Worm (Caenorhabditis elegans) whole organism, L4 larva: ENCODE measurements around the gene pqn-36.

ENCODE experiments used
- F37D6.2 ChIP-seq: sonication (generic microtip); optimal IDR thresholded peaks from 2 replicates; lab custom pipeline; 2016; ENCODE audit warnings: mild to moderate bottlenecking, missing genetic modification characterization, missing compliant biosample characterization
- Y48G9A.11 ChIP-seq: fragments of 200-800 bp; sonication (Bioruptor generic); IDR thresholded peaks from 2 replicates; pipeline ENCODE4 v1.3.6; 2022; ENCODE audit warnings: missing genetic modification reagents, missing genetic modification characterization, missing compliant biosample characterization
- ZK337.2 ChIP-seq: fragments of 200-800 bp; sonication (Bioruptor generic); IDR thresholded peaks from 2 replicates; pipeline ENCODE4 v1.3.6; 2022; ENCODE audit warnings: missing genetic modification reagents, missing genetic modification characterization, missing compliant biosample characterization
- aly-2 ChIP-seq: sonication (generic microtip); optimal IDR thresholded peaks from 2 replicates; lab custom pipeline; 2018; ENCODE audit warnings: missing biosample characterization, missing genetic modification characterization
- ama-1 ChIP-seq: fragments of 150-350 bp; optimal IDR thresholded peaks from 2 replicates; lab custom pipeline; 2014; ENCODE audit warnings: inconsistent platforms, mixed read lengths
- ceh-20 ChIP-seq: fragments of 200-800 bp; sonication (Bioruptor generic); IDR thresholded peaks from 2 replicates; pipeline ENCODE4 v1.3.6; 2022; ENCODE audit warnings: missing genetic modification reagents, missing genetic modification characterization, missing compliant biosample characterization
- ceh-28 ChIP-seq: fragments of 150-350 bp; optimal IDR thresholded peaks from 2 replicates; lab custom pipeline; 2014; ENCODE audit warnings: missing biosample characterization, missing genetic modification reagents, missing genetic modification characterization
- ceh-44 ChIP-seq: fragments of 200-800 bp; sonication (Bioruptor generic); IDR thresholded peaks from 2 replicates; pipeline ENCODE4 v1.3.6; 2022; ENCODE audit warnings: missing genetic modification reagents, missing genetic modification characterization, missing compliant biosample characterization
- ceh-62 ChIP-seq: sonication (generic microtip); optimal IDR thresholded peaks from 2 replicates; lab custom pipeline; 2017; ENCODE audit warnings: missing biosample characterization, missing genetic modification characterization
- daf-12 ChIP-seq: fragments of 150-350 bp; optimal IDR thresholded peaks from 2 replicates; lab custom pipeline; 2014; ENCODE audit warnings: missing biosample characterization, missing genetic modification reagents, missing genetic modification characterization
- daf-8 ChIP-seq: fragments of 200-800 bp; sonication (Bioruptor generic); IDR thresholded peaks from 2 replicates; pipeline ENCODE4 v1.3.6; 2022; ENCODE audit warnings: missing genetic modification characterization, missing compliant biosample characterization
- dmd-6 ChIP-seq: fragments of 200-800 bp; sonication (Bioruptor generic); IDR thresholded peaks from 2 replicates; pipeline ENCODE4 v1.3.6; 2022; ENCODE audit warnings: missing genetic modification reagents, missing genetic modification characterization, missing compliant biosample characterization
- dpl-1 ChIP-seq: fragments of 150-350 bp; optimal IDR thresholded peaks from 2 replicates; lab custom pipeline; 2014; ENCODE audit warnings: missing biosample characterization, missing genetic modification reagents, missing genetic modification characterization
- duxl-1 ChIP-seq: sonication (generic microtip); optimal IDR thresholded peaks from 2 replicates; lab custom pipeline; 2016; ENCODE audit warnings: mild to moderate bottlenecking, missing genetic modification characterization, moderate library complexity, missing compliant biosample characterization; ENCODE audit not compliant: poor library complexity
- egl-43 ChIP-seq: fragments of 200-800 bp; sonication (Bioruptor generic); IDR thresholded peaks from 2 replicates; pipeline ENCODE4 v1.3.6; 2022; ENCODE audit warnings: missing genetic modification reagents, missing genetic modification characterization, missing compliant biosample characterization
- fkh-10 ChIP-seq: fragments of 150-350 bp; optimal IDR thresholded peaks from 2 replicates; lab custom pipeline; 2014; ENCODE audit warnings: missing biosample characterization, missing genetic modification reagents, missing genetic modification characterization
- fos-1 ChIP-seq: fragments of 150-350 bp; optimal IDR thresholded peaks from 2 replicates; lab custom pipeline; 2014; ENCODE audit warnings: missing biosample characterization, missing genetic modification characterization
- hlh-30 ChIP-seq: sonication (generic microtip); optimal IDR thresholded peaks from 2 replicates; lab custom pipeline; 2017; ENCODE audit warnings: antibody characterized with exemption, mild to moderate bottlenecking, missing genetic modification characterization, missing compliant biosample characterization; ENCODE audit not compliant: insufficient read depth
- jun-1 ChIP-seq: fragments of 150-350 bp; optimal IDR thresholded peaks from 2 replicates; lab custom pipeline; 2014; ENCODE audit warnings: missing biosample characterization, missing genetic modification reagents, missing genetic modification characterization
- lin-15B ChIP-seq: fragments of 150-350 bp; sonication (generic microtip); optimal IDR thresholded peaks from 3 replicates; lab custom pipeline; 2014; ENCODE audit warnings: missing biosample characterization, missing genetic modification characterization
- lin-29 ChIP-seq: fragments of 200-800 bp; sonication (Bioruptor generic); IDR thresholded peaks from 2 replicates; pipeline ENCODE4 v1.3.6; 2022; ENCODE audit warnings: missing genetic modification reagents, missing genetic modification characterization, missing compliant biosample characterization
- lin-39 ChIP-seq: fragments of 150-350 bp; optimal IDR thresholded peaks from 2 replicates; lab custom pipeline; 2014; ENCODE audit warnings: missing biosample characterization, missing genetic modification reagents, missing genetic modification characterization
- mdl-1 ChIP-seq, 2 experiments: fragments of 150-350 bp in 1 of 2; sonication (generic microtip) in 1 of 2; optimal IDR thresholded peaks; 2 replicates each; lab custom pipeline; 2014 to 2017; ENCODE audit warnings: missing biosample characterization in 2 of 2, missing genetic modification characterization in 2 of 2
- mdt-29 ChIP-seq: fragments of 200-800 bp; sonication (Bioruptor generic); IDR thresholded peaks from 2 replicates; pipeline ENCODE4 v1.3.6; 2022; ENCODE audit warnings: missing genetic modification reagents, missing genetic modification characterization, missing compliant biosample characterization
- mep-1 ChIP-seq: fragments of 150-350 bp; sonication (generic microtip); optimal IDR thresholded peaks from 3 replicates; lab custom pipeline; 2014; ENCODE audit warnings: missing biosample characterization, missing genetic modification characterization
- mxl-2 ChIP-seq: fragments of 200-800 bp; sonication (Bioruptor generic); conservative IDR thresholded peaks from 2 replicates; pipeline ENCODE4 v1.3.6; 2022; ENCODE audit warnings: missing genetic modification reagents, missing genetic modification characterization, missing compliant biosample characterization
- mxl-3 ChIP-seq: fragments of 200-800 bp; sonication (Bioruptor generic); optimal IDR thresholded peaks from 2 replicates; lab custom pipeline; 2018; ENCODE audit warnings: mild to moderate bottlenecking, missing genetic modification characterization, missing compliant biosample characterization
- nhr-10 ChIP-seq: fragments of 150-350 bp; optimal IDR thresholded peaks from 2 replicates; lab custom pipeline; 2014; ENCODE audit warnings: missing biosample characterization, missing genetic modification characterization
- nhr-102 ChIP-seq: sonication (generic microtip); optimal IDR thresholded peaks from 2 replicates; lab custom pipeline; 2016; ENCODE audit warnings: mild to moderate bottlenecking, missing genetic modification characterization, moderate library complexity, missing compliant biosample characterization
- nhr-237 ChIP-seq: sonication (generic microtip); optimal IDR thresholded peaks from 2 replicates; lab custom pipeline; 2017; ENCODE audit warnings: missing biosample characterization, missing genetic modification characterization
- nhr-77 ChIP-seq: fragments of 150-350 bp; optimal IDR thresholded peaks from 2 replicates; lab custom pipeline; 2014; ENCODE audit warnings: missing biosample characterization, missing genetic modification characterization
- pha-4 ChIP-seq, 2 experiments: fragments of 150-350 bp in 1 of 2; fragments of 200-800 bp in 1 of 2; sonication (Bioruptor generic) in 1 of 2; IDR thresholded peaks in 1 of 2; optimal IDR thresholded peaks in 1 of 2; 2 replicates each; pipeline versions ENCODE4 v1.3.6 to Lab custom; 2014 to 2022; ENCODE audit warnings: missing genetic modification characterization in 2 of 2, missing genetic modification reagents in 2 of 2, missing biosample characterization in 1 of 2, missing compliant biosample characterization in 1 of 2
- php-3 ChIP-seq: fragments of 200-800 bp; sonication (Bioruptor generic); IDR thresholded peaks from 2 replicates; pipeline ENCODE4 v1.3.6; 2022; ENCODE audit warnings: missing genetic modification reagents, missing genetic modification characterization, missing compliant biosample characterization
- pqm-1 ChIP-seq: sonication (generic microtip); optimal IDR thresholded peaks from 2 replicates; lab custom pipeline; 2017; ENCODE audit warnings: missing biosample characterization, missing genetic modification characterization
- saeg-2 ChIP-seq: fragments of 200-800 bp; sonication (Bioruptor generic); IDR thresholded peaks from 2 replicates; pipeline ENCODE4 v1.3.6; 2022; ENCODE audit warnings: missing genetic modification reagents, missing genetic modification characterization, missing compliant biosample characterization
- snpc-1.2 ChIP-seq: fragments of 200-800 bp; sonication (Bioruptor generic); IDR thresholded peaks from 2 replicates; pipeline ENCODE4 v1.3.6; 2022; ENCODE audit warnings: missing genetic modification reagents, missing genetic modification characterization, missing compliant biosample characterization
- snpc-4 ChIP-seq: fragments of 150-350 bp; optimal IDR thresholded peaks from 2 replicates; lab custom pipeline; 2014; ENCODE audit warnings: missing biosample characterization, missing genetic modification characterization
- spr-3 ChIP-seq: fragments of 200-800 bp; sonication (Bioruptor generic); optimal IDR thresholded peaks from 2 replicates; lab custom pipeline; 2018; ENCODE audit warnings: mild to moderate bottlenecking, missing genetic modification characterization, missing compliant biosample characterization
- tag-97 ChIP-seq: fragments of 200-800 bp; sonication (Bioruptor generic); IDR thresholded peaks from 2 replicates; pipeline ENCODE4 v1.3.6; 2022; ENCODE audit warnings: missing genetic modification characterization, missing compliant biosample characterization
- tra-1 ChIP-seq: fragments of 200-800 bp; sonication (Bioruptor generic); IDR thresholded peaks from 2 replicates; pipeline ENCODE4 v1.3.6; 2022; ENCODE audit warnings: missing genetic modification reagents, missing genetic modification characterization, missing compliant biosample characterization
- unc-62 ChIP-seq, 3 experiments: fragments of 150-350 bp in 1 of 3; sonication (generic microtip); optimal IDR thresholded peaks in 2 of 3; peaks in 1 of 3; 1 replicate in 1 of 3; 2 replicates in 2 of 3; lab custom pipeline; 2014 to 2017; ENCODE audit warnings: missing biosample characterization in 3 of 3, missing genetic modification characterization in 3 of 3, missing genetic modification reagents in 3 of 3, missing genotype in 1 of 3
- zag-1 ChIP-seq: fragments of 150-350 bp; optimal IDR thresholded peaks from 2 replicates; lab custom pipeline; 2014; ENCODE audit warnings: missing biosample characterization, missing genetic modification characterization
- zfp-2 ChIP-seq: sonication (generic microtip); optimal IDR thresholded peaks from 2 replicates; lab custom pipeline; 2016; ENCODE audit warnings: mild to moderate bottlenecking, missing genetic modification characterization, missing compliant biosample characterization

The pqn-36 gene

ce11 chrX:15433487-15433886, 18.2 kb upstream of the pqn-36 start, which contains the start of gene flp-32:
Gene flp-32 (plus strand): TSS chrX:15433787.
- TF ChIP-seq jun-1 (tag; lab: Kevin White, UChicago): no peak
- TF ChIP-seq dmd-6 (GFP tag; lab: Robert Waterston, UW): no peak
- TF ChIP-seq fkh-10: no peak
- peak in 1 of 2 experiments; percentile 65 for TF ChIP-seq unc-62 (GFP tag; optimal IDR thresholded peaks at IDR 0.05 in 1 of 2; lab: Kevin White, UChicago)
- no peak for TF ChIP-seq unc-62 (tag; optimal IDR thresholded peaks at IDR 0.05; lab: Kevin White, UChicago)
- TF ChIP-seq Y48G9A.11 (GFP tag; lab: Robert Waterston, UW): no peak
- no peak for TF ChIP-seq mxl-3 (GFP tag; lab: Kevin White, UChicago)
- TF ChIP-seq mep-1 (tag; lab: Kevin White, UChicago): no peak
- no peak for TF ChIP-seq nhr-102 (tag; lab: Kevin White, UChicago)
- TF ChIP-seq fos-1 (tag; lab: Kevin White, UChicago): no peak

ce11 chrX:15430983-15431382, 15.7 kb upstream of the pqn-36 start, which contains the start of gene blos-8:
Gene blos-8 (minus strand): TSS chrX:15431198.
- TF ChIP-seq pha-4 (GFP tag; IDR thresholded peaks at IDR 0.05; lab: Robert Waterston, UW) (no peak), pha-4 (tag; optimal IDR thresholded peaks at IDR 0.05; lab: Kevin White, UChicago) (no peak), ceh-28 (tag; lab: Kevin White, UChicago) (peak; percentile 2)

ce11 chrX:15427931-15428330, 12.6 kb upstream of the pqn-36 start, which contains the start of gene nas-13:
Gene nas-13 (minus strand): TSS chrX:15428253.
- no peak for TF ChIP-seq ceh-20 (GFP tag; lab: Robert Waterston, UW)
- TF ChIP-seq zag-1: no peak
- no peak for TF ChIP-seq duxl-1 (tag; lab: Kevin White, UChicago)
- TF ChIP-seq daf-8 (GFP tag; lab: Robert Waterston, UW): no peak
- TF ChIP-seq snpc-4 (tag; lab: Kevin White, UChicago): no peak
- TF ChIP-seq ceh-44 (GFP tag; lab: Robert Waterston, UW): no peak

ce11 chrX:15423708-15424423, 8.6 kb upstream of the pqn-36 start:
- TF ChIP-seq mxl-2 (GFP tag; lab: Robert Waterston, UW): no peak
- no peak for TF ChIP-seq lin-29 (GFP tag; lab: Robert Waterston, UW)
- TF ChIP-seq saeg-2 (GFP tag; lab: Robert Waterston, UW): no peak
- TF ChIP-seq aly-2 (tag; lab: Kevin White, UChicago): no peak
- TF ChIP-seq ZK337.2 (GFP tag; lab: Robert Waterston, UW): no peak
- TF ChIP-seq egl-43 (GFP tag; lab: Robert Waterston, UW): no peak
- TF ChIP-seq hlh-30 (tag; lab: Kevin White, UChicago): peak; percentile 79
- TF ChIP-seq unc-62 (GFP tag; optimal IDR thresholded peaks at IDR 0.05 in 1 of 2; lab: Kevin White, UChicago): peak in 1 of 2 experiments; percentile 77
- no peak for TF ChIP-seq unc-62 (tag; optimal IDR thresholded peaks at IDR 0.05; lab: Kevin White, UChicago)
- no peak for TF ChIP-seq spr-3 (GFP tag; lab: Kevin White, UChicago)
- no peak for TF ChIP-seq lin-15B (tag; lab: Kevin White, UChicago)
- TF ChIP-seq php-3: peak; percentile 80
- TF ChIP-seq daf-12 (tag; lab: Kevin White, UChicago): no peak
- TF ChIP-seq zag-1: no peak
- TF ChIP-seq snpc-1.2 (GFP tag; lab: Robert Waterston, UW): no peak
- no peak for TF ChIP-seq F37D6.2
- TF ChIP-seq mdl-1 (tag; optimal IDR thresholded peaks at IDR 0.05; lab: Kevin White, UChicago): peak; percentile 29 to 67
- no peak for TF ChIP-seq tag-97 (GFP tag; lab: Robert Waterston, UW)
- peak; percentile 34 for TF ChIP-seq nhr-102 (tag; lab: Kevin White, UChicago)
- TF ChIP-seq dmd-6 (GFP tag; lab: Robert Waterston, UW): peak; percentile 88
- TF ChIP-seq fkh-10: no peak
- TF ChIP-seq zfp-2: no peak
- peak; percentile 76 for TF ChIP-seq nhr-77 (tag; lab: Kevin White, UChicago)
- peak; percentile 79 for TF ChIP-seq tra-1 (GFP tag; lab: Robert Waterston, UW)
- TF ChIP-seq dpl-1 (GFP tag; lab: Kevin White, UChicago): no peak
- no peak for TF ChIP-seq ceh-62 (tag; lab: Kevin White, UChicago)
- no peak for TF ChIP-seq nhr-237 (tag; lab: Kevin White, UChicago)
- TF ChIP-seq lin-39: no peak
- peak; percentile 63 for TF ChIP-seq pqm-1
- peak; percentile 93 for TF ChIP-seq mxl-3 (GFP tag; lab: Kevin White, UChicago)
- no peak for TF ChIP-seq mdt-29
- TF ChIP-seq ama-1: no peak
- TF ChIP-seq nhr-10 (tag; lab: Kevin White, UChicago): no peak
